Comparison of ENCODE assay signal across 6 worm cellular contexts in the genomic region with DNA sequence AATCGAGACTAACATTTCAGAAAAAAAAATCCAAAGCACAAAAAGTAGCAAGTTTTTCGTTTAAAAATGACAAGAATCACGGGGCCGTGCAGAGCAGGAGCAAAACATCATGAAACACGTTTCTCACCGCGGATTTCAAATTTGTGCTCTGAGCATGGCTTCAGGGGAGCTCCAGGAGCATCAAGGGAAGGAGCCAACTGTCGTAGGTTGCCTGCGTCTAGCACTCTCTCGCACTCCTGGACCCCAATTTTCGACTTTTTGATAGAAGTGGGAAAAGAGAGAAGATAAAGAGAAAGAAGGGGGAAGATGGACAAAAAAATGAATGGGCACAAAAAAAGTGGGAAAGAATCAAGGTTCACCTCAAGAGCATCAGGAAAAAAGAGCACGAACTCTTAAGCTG.
TF ChIP-seq lines count a peak whose summit lies in the region.

No protein-coding gene starts in this region.

TF ChIP-seq in whole organism, L1 larva, 84 proteins besides CTCF, POLR2A, EP300 and RAD21 (continues in another document):
- no peak for TF ChIP-seq nhr-20 (tag; optimal IDR thresholded peaks at IDR 0.05; lab: Kevin White, UChicago)
- TF ChIP-seq ceh-8 (GFP tag; optimal IDR thresholded peaks at IDR 0.05; lab: Kevin White, UChicago), result no peak
- TF ChIP-seq lin-35 (GFP tag; optimal IDR thresholded peaks at IDR 0.05; lab: Kevin White, UChicago), result peak in 1 of 2 experiments; percentile 17
- TF ChIP-seq mep-1 (tag; optimal IDR thresholded peaks at IDR 0.05; lab: Kevin White, UChicago), result no peak
- TF ChIP-seq snu-23 (GFP tag; optimal IDR thresholded peaks at IDR 0.05; lab: Kevin White, UChicago), result peak; percentile 35
- TF ChIP-seq C16A3.4 (tag; optimal IDR thresholded peaks at IDR 0.05; lab: Kevin White, UChicago), result no peak
- TF ChIP-seq lsy-2 (tag; optimal IDR thresholded peaks at IDR 0.05; lab: Kevin White, UChicago), result peak; percentile 19 to 41
- peak in 1 of 2 experiments; percentile 21 for TF ChIP-seq efl-1 (optimal IDR thresholded peaks at IDR 0.05; lab: Kevin White, UChicago)
- TF ChIP-seq efl-1 (GFP tag; optimal IDR thresholded peaks at IDR 0.05 in 1 of 2; lab: Kevin White, UChicago), result peak; percentile 30 to 78
- TF ChIP-seq tbx-2 (tag; optimal IDR thresholded peaks at IDR 0.05; lab: Kevin White, UChicago), result no peak
- TF ChIP-seq nhr-71 (tag; optimal IDR thresholded peaks at IDR 0.05; lab: Kevin White, UChicago), result peak; percentile 74
- TF ChIP-seq lin-14 (GFP tag; optimal IDR thresholded peaks at IDR 0.05; lab: Kevin White, UChicago), result peak; percentile 77
- peak; percentile 78 for TF ChIP-seq rnt-1 (tag; optimal IDR thresholded peaks at IDR 0.05; lab: Kevin White, UChicago)
- no peak for TF ChIP-seq mdl-1 (tag; optimal IDR thresholded peaks at IDR 0.05; lab: Kevin White, UChicago)

TF ChIP-seq in whole organism, L2 larva, 48 proteins besides CTCF, POLR2A, EP300 and RAD21 (continues in another document):
- TF ChIP-seq nhr-6 (tag; optimal IDR thresholded peaks at IDR 0.05; lab: Kevin White, UChicago), result no peak
- no peak for TF ChIP-seq mbf-1 (tag; optimal IDR thresholded peaks at IDR 0.05; lab: Kevin White, UChicago)
- TF ChIP-seq skn-1 (tag; optimal IDR thresholded peaks at IDR 0.05; lab: Kevin White, UChicago), result no peak
- no peak for TF ChIP-seq R02D3.7 (tag; optimal IDR thresholded peaks at IDR 0.05; lab: Kevin White, UChicago)
- no peak for TF ChIP-seq peb-1 (tag; optimal IDR thresholded peaks at IDR 0.05; lab: Kevin White, UChicago)
- TF ChIP-seq unc-55 (GFP tag; optimal IDR thresholded peaks at IDR 0.05; lab: Kevin White, UChicago), result no peak
- TF ChIP-seq nhr-21 (tag; optimal IDR thresholded peaks at IDR 0.05; lab: Kevin White, UChicago), result no peak
- TF ChIP-seq lin-39 (tag; optimal IDR thresholded peaks at IDR 0.05; lab: Kevin White, UChicago), result no peak
- TF ChIP-seq sma-9 (GFP tag; optimal IDR thresholded peaks at IDR 0.05; lab: Kevin White, UChicago), result peak; percentile 24
- TF ChIP-seq sma-9 (tag; optimal IDR thresholded peaks at IDR 0.05; lab: Kevin White, UChicago), result no peak
- no peak for TF ChIP-seq ZK546.5 (tag; optimal IDR thresholded peaks at IDR 0.05; lab: Kevin White, UChicago)
- no peak for TF ChIP-seq unc-39 (tag; optimal IDR thresholded peaks at IDR 0.05; lab: Kevin White, UChicago)
- no peak for TF ChIP-seq aly-2 (tag; optimal IDR thresholded peaks at IDR 0.05; lab: Kevin White, UChicago)
- TF ChIP-seq egl-27 (tag; optimal IDR thresholded peaks at IDR 0.05; lab: Kevin White, UChicago), result no peak
- peak; percentile 58 for TF ChIP-seq F13H6.1 (tag; optimal IDR thresholded peaks at IDR 0.05; lab: Kevin White, UChicago)
- TF ChIP-seq nhr-10 (tag; optimal IDR thresholded peaks at IDR 0.05; lab: Kevin White, UChicago), result no peak

TF ChIP-seq in whole organism, L4 larva, 104 proteins besides CTCF, POLR2A, EP300 and RAD21 (continues in another document):
- TF ChIP-seq Y5F2A.4 (GFP tag; optimal IDR thresholded peaks at IDR 0.05; lab: Kevin White, UChicago), result no peak
- TF ChIP-seq hlh-11 (tag; optimal IDR thresholded peaks at IDR 0.05; lab: Kevin White, UChicago), result no peak
- peak in 1 of 2 experiments; percentile 11 for TF ChIP-seq daf-16 (GFP tag; optimal IDR thresholded peaks at IDR 0.05; lab: Kevin White, UChicago)
- TF ChIP-seq daf-16 (tag; optimal IDR thresholded peaks at IDR 0.05; lab: Kevin White, UChicago), result no peak
- TF ChIP-seq zip-11 (GFP tag; IDR thresholded peaks at IDR 0.05; lab: Robert Waterston, UW), result no peak
- no peak for TF ChIP-seq tag-97 (GFP tag; IDR thresholded peaks at IDR 0.05; lab: Robert Waterston, UW)
- TF ChIP-seq D1046.2 (GFP tag; IDR thresholded peaks at IDR 0.05; lab: Robert Waterston, UW), result no peak
- no peak for TF ChIP-seq egl-27 (tag; optimal IDR thresholded peaks at IDR 0.05; lab: Kevin White, UChicago)
- TF ChIP-seq nhr-237 (tag; optimal IDR thresholded peaks at IDR 0.05; lab: Kevin White, UChicago), result no peak
- no peak for TF ChIP-seq mes-2 (tag; optimal IDR thresholded peaks at IDR 0.05; lab: Kevin White, UChicago; ENCODE audit: poor library complexity, severe bottlenecking)
- TF ChIP-seq F37D6.2 (tag; optimal IDR thresholded peaks at IDR 0.05; lab: Kevin White, UChicago), result no peak
- TF ChIP-seq unc-62 (GFP tag; optimal IDR thresholded peaks at IDR 0.05 in 1 of 2; lab: Kevin White, UChicago), result peak in 1 of 2 experiments; percentile 41
- no peak for TF ChIP-seq unc-62 (tag; optimal IDR thresholded peaks at IDR 0.05; lab: Kevin White, UChicago)
- TF ChIP-seq nhr-42 (GFP tag; IDR thresholded peaks at IDR 0.05; lab: Robert Waterston, UW), result no peak
- TF ChIP-seq unc-39 (tag; optimal IDR thresholded peaks at IDR 0.05; lab: Kevin White, UChicago), result no peak

TF ChIP-seq in whole organism, late embryonic, 69 proteins besides CTCF, POLR2A, EP300 and RAD21:
- TF ChIP-seq ceh-18 (tag; optimal IDR thresholded peaks at IDR 0.05; lab: Kevin White, UChicago) (peak; percentile 64), zip-5 (tag; optimal IDR thresholded peaks at IDR 0.05; lab: Kevin White, UChicago) (no peak), rnt-1 (tag; optimal IDR thresholded peaks at IDR 0.05; lab: Kevin White, UChicago) (peak; percentile 23)
TF ChIP-seq in whole organism, late embryonic: peak in this region for 2.

TF ChIP-seq in whole organism, mixed stage, embryonic, 35 proteins besides CTCF, POLR2A, EP300 and RAD21:
- TF ChIP-seq unc-62 (GFP tag; optimal IDR thresholded peaks at IDR 0.05; lab: Kevin White, UChicago) (peak; percentile 10), unc-120 (tag; optimal IDR thresholded peaks at IDR 0.05; lab: Kevin White, UChicago; ENCODE audit: poor library complexity, severe bottlenecking) (peak; percentile 71), sptf-1 (tag; optimal IDR thresholded peaks at IDR 0.05; lab: Kevin White, UChicago) (no peak), ztf-11 (tag; optimal IDR thresholded peaks at IDR 0.05; lab: Kevin White, UChicago) (no peak), nhr-237 (tag; optimal IDR thresholded peaks at IDR 0.05; lab: Kevin White, UChicago) (no peak), hlh-1 (tag; optimal IDR thresholded peaks at IDR 0.05; lab: Kevin White, UChicago) (peak; percentile 84), tbx-8 (GFP tag; optimal IDR thresholded peaks at IDR 0.05; lab: Kevin White, UChicago) (no peak), lsy-2 (tag; optimal IDR thresholded peaks at IDR 0.05; lab: Kevin White, UChicago) (no peak), ceh-83 (GFP tag; optimal IDR thresholded peaks at IDR 0.05; lab: Kevin White, UChicago) (no peak), snpc-4 (tag; optimal IDR thresholded peaks at IDR 0.05; lab: Kevin White, UChicago) (no peak), nhr-2 (tag; optimal IDR thresholded peaks at IDR 0.05; lab: Kevin White, UChicago) (no peak), pha-4 (tag; optimal IDR thresholded peaks at IDR 0.05; lab: Kevin White, UChicago) (no peak), ham-2 (GFP tag; optimal IDR thresholded peaks at IDR 0.05; lab: Kevin White, UChicago) (no peak), ceh-43 (GFP tag; optimal IDR thresholded peaks at IDR 0.05; lab: Kevin White, UChicago) (no peak), mep-1 (tag; optimal IDR thresholded peaks at IDR 0.05; lab: Kevin White, UChicago) (no peak), ceh-39 (tag; optimal IDR thresholded peaks at IDR 0.05; lab: Kevin White, UChicago) (no peak), zip-8 (tag; optimal IDR thresholded peaks at IDR 0.05; lab: Kevin White, UChicago) (no peak), blmp-1 (tag; optimal IDR thresholded peaks at IDR 0.05; lab: Kevin White, UChicago) (no peak), lin-32 (GFP tag; optimal IDR thresholded peaks at IDR 0.05; lab: Kevin White, UChicago) (no peak), M03D4.4 (tag; optimal IDR thresholded peaks at IDR 0.05; lab: Kevin White, UChicago) (no peak), bed-3 (GFP tag; optimal IDR thresholded peaks at IDR 0.05; lab: Kevin White, UChicago) (no peak)
TF ChIP-seq in whole organism, mixed stage, embryonic: peak in this region for 3.

TF ChIP-seq in whole organism, young adult, 124 proteins besides CTCF, POLR2A, EP300 and RAD21:
- TF ChIP-seq lir-1 (GFP tag; conservative IDR thresholded peaks at IDR 0.05; lab: Robert Waterston, UW), result no peak
- TF ChIP-seq ceh-27 (GFP tag; optimal IDR thresholded peaks at IDR 0.05; lab: Kevin White, UChicago), result peak; percentile 24
- no peak for TF ChIP-seq unc-130 (GFP tag; optimal IDR thresholded peaks at IDR 0.05; lab: Kevin White, UChicago)
- TF ChIP-seq mxl-1 (tag; optimal IDR thresholded peaks at IDR 0.05; lab: Kevin White, UChicago), result no peak
- TF ChIP-seq somi-1 (GFP tag; optimal IDR thresholded peaks at IDR 0.05; lab: Kevin White, UChicago), result peak; percentile 8
- TF ChIP-seq hsf-1 (GFP tag; IDR thresholded peaks at IDR 0.05; lab: Robert Waterston, UW), result no peak
- no peak for TF ChIP-seq ama-1 (optimal IDR thresholded peaks at IDR 0.05; lab: Kevin White, UChicago)
- TF ChIP-seq ama-1 (GFP tag; optimal IDR thresholded peaks at IDR 0.05; lab: Kevin White, UChicago), result no peak
TF ChIP-seq in whole organism, young adult: peak in this region for 2.
